Worm (Caenorhabditis elegans): ENCODE measurements around the gene K05F6.12.

K05F6.12 gene

ce11 chrII:1560839-1561238, 15.1 kb downstream of the K05F6.12 start:
- TF ChIP-seq ztf-29 (GFP tag; IDR thresholded peaks at IDR 0.05) (no peak), T22C8.4 (GFP tag; IDR thresholded peaks at IDR 0.05) (no peak), klf-2 (GFP tag; conservative IDR thresholded peaks at IDR 0.05) (no peak), cog-1 (tag; optimal IDR thresholded peaks at IDR 0.05) (no peak), med-1 (GFP tag; optimal IDR thresholded peaks at IDR 0.05; ENCODE audit: insufficient read depth) (no peak), tab-1 (GFP tag; IDR thresholded peaks at IDR 0.05) (no peak), flt-1 (GFP tag; IDR thresholded peaks at IDR 0.05) (no peak)

ce11 chrII:1561863-1562262, 16.1 kb downstream of the K05F6.12 start, which contains the start of gene K05F6.14:
Gene K05F6.14, plus strand, starts transcription at chrII:1562163.
- no peak for TF ChIP-seq cog-1 (tag; optimal IDR thresholded peaks at IDR 0.05)
- TF ChIP-seq ztf-23 (GFP tag; IDR thresholded peaks at IDR 0.05): no peak
- TF ChIP-seq klf-2 (GFP tag; conservative IDR thresholded peaks at IDR 0.05): no peak
- TF ChIP-seq ztf-29 (GFP tag; IDR thresholded peaks at IDR 0.05): no peak
- TF ChIP-seq med-1 (GFP tag; optimal IDR thresholded peaks at IDR 0.05; ENCODE audit: insufficient read depth): no peak
- no peak for TF ChIP-seq flt-1 (GFP tag; IDR thresholded peaks at IDR 0.05)
- no peak for TF ChIP-seq T22C8.4 (GFP tag; IDR thresholded peaks at IDR 0.05)
- no peak for TF ChIP-seq tab-1 (GFP tag; IDR thresholded peaks at IDR 0.05)

ce11 chrII:1567646-1568045, 21.9 kb downstream of the K05F6.12 start, which contains the start of gene K05F6.8:
Gene K05F6.8, minus strand, starts transcription at chrII:1567746.
- TF ChIP-seq klf-2 (GFP tag; conservative IDR thresholded peaks at IDR 0.05) (no peak), tab-1 (GFP tag; IDR thresholded peaks at IDR 0.05) (no peak)

- TF ChIP-seq ref-1 (GFP tag; conservative IDR thresholded peaks at IDR 0.05) (no peak), ztf-29 (GFP tag; IDR thresholded peaks at IDR 0.05) (no peak), klf-2 (GFP tag; conservative IDR thresholded peaks at IDR 0.05) (no peak), ztf-23 (GFP tag; IDR thresholded peaks at IDR 0.05) (no peak), med-1 (GFP tag; optimal IDR thresholded peaks at IDR 0.05; ENCODE audit: insufficient read depth) (no peak), cog-1 (tag; optimal IDR thresholded peaks at IDR 0.05) (no peak), flt-1 (GFP tag; IDR thresholded peaks at IDR 0.05) (no peak), T22C8.4 (GFP tag; IDR thresholded peaks at IDR 0.05) (no peak)
Measured at ce11 chrII:1568214-1568613, 22.5 kb downstream of the K05F6.12 start, which contains the start of gene fbxb-49. Gene fbxb-49, plus strand, starts transcription at chrII:1568514.

ce11 chrII:1571032-1571431, 25.3 kb downstream of the K05F6.12 start, which contains the start of gene fbxb-46:
Gene fbxb-46, minus strand, starts transcription at chrII:1571132.
- TF ChIP-seq ztf-29 (GFP tag; IDR thresholded peaks at IDR 0.05): no peak
- TF ChIP-seq T22C8.4 (GFP tag; IDR thresholded peaks at IDR 0.05): no peak
- no peak for TF ChIP-seq tab-1 (GFP tag; IDR thresholded peaks at IDR 0.05)
- no peak for TF ChIP-seq flt-1 (GFP tag; IDR thresholded peaks at IDR 0.05)
- no peak for TF ChIP-seq ref-1 (GFP tag; conservative IDR thresholded peaks at IDR 0.05)
- TF ChIP-seq cog-1 (tag; optimal IDR thresholded peaks at IDR 0.05): no peak
- no peak for TF ChIP-seq med-1 (GFP tag; optimal IDR thresholded peaks at IDR 0.05; ENCODE audit: insufficient read depth)
- TF ChIP-seq klf-2 (GFP tag; conservative IDR thresholded peaks at IDR 0.05): no peak
- TF ChIP-seq ztf-23 (GFP tag; IDR thresholded peaks at IDR 0.05): no peak

- TF ChIP-seq cog-1 (tag; optimal IDR thresholded peaks at IDR 0.05) (no peak), T22C8.4 (GFP tag; IDR thresholded peaks at IDR 0.05) (no peak), klf-2 (GFP tag; conservative IDR thresholded peaks at IDR 0.05) (no peak), ztf-23 (GFP tag; IDR thresholded peaks at IDR 0.05) (no peak), flt-1 (GFP tag; IDR thresholded peaks at IDR 0.05) (no peak), ref-1 (GFP tag; conservative IDR thresholded peaks at IDR 0.05) (no peak), ztf-29 (GFP tag; IDR thresholded peaks at IDR 0.05) (no peak), med-1 (GFP tag; optimal IDR thresholded peaks at IDR 0.05; ENCODE audit: insufficient read depth) (no peak), tab-1 (GFP tag; IDR thresholded peaks at IDR 0.05) (no peak)
Measured at ce11 chrII:1576030-1576429, 30.3 kb downstream of the K05F6.12 start, which contains the start of gene K05F6.10. Gene K05F6.10, minus strand, starts transcription at chrII:1576130.

ce11 chrII:1576772-1577171, 31.0 kb downstream of the K05F6.12 start:
- TF ChIP-seq med-1 (GFP tag; optimal IDR thresholded peaks at IDR 0.05; ENCODE audit: insufficient read depth): no peak
- TF ChIP-seq ztf-29 (GFP tag; IDR thresholded peaks at IDR 0.05): no peak
- no peak for TF ChIP-seq klf-2 (GFP tag; conservative IDR thresholded peaks at IDR 0.05)
- TF ChIP-seq ref-1 (GFP tag; conservative IDR thresholded peaks at IDR 0.05): no peak
- no peak for TF ChIP-seq cog-1 (tag; optimal IDR thresholded peaks at IDR 0.05)
- no peak for TF ChIP-seq T22C8.4 (GFP tag; IDR thresholded peaks at IDR 0.05)
- TF ChIP-seq ztf-23 (GFP tag; IDR thresholded peaks at IDR 0.05): no peak
- no peak for TF ChIP-seq tab-1 (GFP tag; IDR thresholded peaks at IDR 0.05)
- TF ChIP-seq flt-1 (GFP tag; IDR thresholded peaks at IDR 0.05): no peak

- TF ChIP-seq ztf-29 (GFP tag; IDR thresholded peaks at IDR 0.05) (no peak), flt-1 (GFP tag; IDR thresholded peaks at IDR 0.05) (no peak), T22C8.4 (GFP tag; IDR thresholded peaks at IDR 0.05) (no peak), cog-1 (tag; optimal IDR thresholded peaks at IDR 0.05) (no peak)
Measured at ce11 chrII:1579886-1580285, 34.2 kb downstream of the K05F6.12 start, which contains the start of gene math-38. Gene math-38, minus strand, starts transcription at chrII:1579986.

ce11 chrII:1584140-1584539, 38.4 kb downstream of the K05F6.12 start, which contains the start of gene clec-21:
Gene clec-21, minus strand, starts transcription at chrII:1584240.
- TF ChIP-seq med-1 (GFP tag; optimal IDR thresholded peaks at IDR 0.05; ENCODE audit: insufficient read depth) (no peak), T22C8.4 (GFP tag; IDR thresholded peaks at IDR 0.05) (no peak), ztf-29 (GFP tag; IDR thresholded peaks at IDR 0.05) (no peak), ref-1 (GFP tag; conservative IDR thresholded peaks at IDR 0.05) (no peak), cog-1 (tag; optimal IDR thresholded peaks at IDR 0.05) (no peak), klf-2 (GFP tag; conservative IDR thresholded peaks at IDR 0.05) (no peak), flt-1 (GFP tag; IDR thresholded peaks at IDR 0.05) (no peak), ztf-23 (GFP tag; IDR thresholded peaks at IDR 0.05) (no peak), tab-1 (GFP tag; IDR thresholded peaks at IDR 0.05) (no peak)

ce11 chrII:1586305-1586704, 40.6 kb downstream of the K05F6.12 start, which contains the start of gene T07H3.8:
Gene T07H3.8, plus strand, starts transcription at chrII:1586605.
- TF ChIP-seq ztf-23 (GFP tag; IDR thresholded peaks at IDR 0.05) (no peak), ref-1 (GFP tag; conservative IDR thresholded peaks at IDR 0.05) (no peak), tab-1 (GFP tag; IDR thresholded peaks at IDR 0.05) (no peak), T22C8.4 (GFP tag; IDR thresholded peaks at IDR 0.05) (no peak), med-1 (GFP tag; optimal IDR thresholded peaks at IDR 0.05; ENCODE audit: insufficient read depth) (no peak), cog-1 (tag; optimal IDR thresholded peaks at IDR 0.05) (no peak), flt-1 (GFP tag; IDR thresholded peaks at IDR 0.05) (no peak)
